Fruit fly (Drosophila melanogaster): ENCODE measurements around the gene robl37BC.
A peak's percentile ranks its signal among the peaks of the same experiment; 100 is the strongest.

Gene robl37BC

DNA sequence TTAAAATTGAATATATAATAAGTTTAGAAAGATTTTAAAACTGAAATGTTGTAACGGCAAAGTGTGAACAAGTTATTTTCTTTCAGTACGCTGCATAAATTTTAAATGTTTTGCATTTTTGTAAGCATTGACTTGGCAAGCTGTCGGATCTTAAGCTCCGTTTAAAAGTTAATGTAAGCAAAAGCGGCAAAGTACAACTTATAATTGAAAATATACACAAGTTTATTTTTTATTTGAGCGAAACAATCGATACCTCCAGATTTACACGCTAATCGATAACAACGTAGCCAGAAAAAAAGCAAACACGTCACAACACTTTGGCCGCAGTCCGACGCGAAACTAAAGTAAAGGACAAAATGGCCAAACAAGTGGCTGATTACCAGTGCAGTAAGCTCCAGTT is 30.9 kb downstream of the robl37BC start, which contains the start of gene Catsup (continued):
- TF ChIP-seq nerfin-2 (GFP tag; IDR thresholded peaks at IDR 0.05; ENCODE audit: partially characterized antibody) (peak; percentile 56; the same call in 1 of the 2 replicates), odd (GFP tag; optimal IDR thresholded peaks at IDR 0.05) (no peak), CG8290 (GFP tag; optimal IDR thresholded peaks at IDR 0.05) (no peak), CG8290 (tag; optimal IDR thresholded peaks at IDR 0.05) (no peak), CG2199 (GFP tag; IDR thresholded peaks at IDR 0.05) (no peak), ase (GFP tag; IDR thresholded peaks at IDR 0.05) (no peak), Side (GFP tag; optimal IDR thresholded peaks at IDR 0.05) (no peak), dpn (GFP tag; optimal IDR thresholded peaks at IDR 0.05) (no peak), HLH4C (GFP tag; IDR thresholded peaks at IDR 0.05; ENCODE audit: partially characterized antibody) (peak; percentile 77), Atf-2 (GFP tag; optimal IDR thresholded peaks at IDR 0.05) (no peak), CG7963 (GFP tag; IDR thresholded peaks at IDR 0.05; ENCODE audit: partially characterized antibody) (peak; percentile 62; the same call in 2 of the 3 replicates), CG7928 (GFP tag; optimal IDR thresholded peaks at IDR 0.05) (no peak), repo (GFP tag; optimal IDR thresholded peaks at IDR 0.05) (no peak), Dref (GFP tag; IDR thresholded peaks at IDR 0.05) (peak; percentile 69), Blimp-1 (GFP tag; optimal IDR thresholded peaks at IDR 0.05) (no peak), ro (GFP tag; IDR thresholded peaks at IDR 0.05) (no peak), hbn (GFP tag; IDR thresholded peaks at IDR 0.05; ENCODE audit: partially characterized antibody) (peak; percentile 67), D19A (tag; optimal IDR thresholded peaks at IDR 0.05) (no peak), tio (GFP tag; optimal IDR thresholded peaks at IDR 0.05) (no peak), CG34224 (GFP tag; IDR thresholded peaks at IDR 0.05; ENCODE audit: partially characterized antibody) (peak; percentile 58), mld (GFP tag; IDR thresholded peaks at IDR 0.05; ENCODE audit: partially characterized antibody) (no peak; the same call in 2 of the 3 replicates), ato (GFP tag; IDR thresholded peaks at IDR 0.05; ENCODE audit: partially characterized antibody) (0 out of 2 replicates have a peak, but pooled peaks have one; percentile 18), Hsf (GFP tag; optimal IDR thresholded peaks at IDR 0.05) (no peak), tap (tag; optimal IDR thresholded peaks at IDR 0.05) (no peak), Med (GFP tag) (peak; percentile 29), CG11456 (GFP tag; IDR thresholded peaks at IDR 0.05) (no peak), tna (GFP tag; IDR thresholded peaks at IDR 0.05; ENCODE audit: partially characterized antibody) (peak; percentile 64), knrl (GFP tag; IDR thresholded peaks at IDR 0.05; ENCODE audit: partially characterized antibody) (peak; percentile 75), CG14710 (tag; optimal IDR thresholded peaks at IDR 0.05) (peak; percentile 22), ttk (GFP tag; IDR thresholded peaks at IDR 0.05) (no peak), Dll (GFP tag; IDR thresholded peaks at IDR 0.05; ENCODE audit: partially characterized antibody) (peak; percentile 85), Mes4 (GFP tag; optimal IDR thresholded peaks at IDR 0.05) (no peak), gfzf (GFP tag; optimal IDR thresholded peaks at IDR 0.05) (no peak), CG14860 (GFP tag; IDR thresholded peaks at IDR 0.05; ENCODE audit: partially characterized antibody) (peak; percentile 47; the same call in 2 of the 3 replicates), dmrt99B (tag; optimal IDR thresholded peaks at IDR 0.05) (no peak), CG6791 (GFP tag; IDR thresholded peaks at IDR 0.05; ENCODE audit: partially characterized antibody) (peak; percentile 76), CG8359 (GFP tag; optimal IDR thresholded peaks at IDR 0.05; ENCODE audit: borderline replicate concordance) (no peak), YL-1 (GFP tag; optimal IDR thresholded peaks at IDR 0.05) (peak; percentile 52), CG4617 (GFP tag; optimal IDR thresholded peaks at IDR 0.05; ENCODE audit: borderline replicate concordance) (peak; percentile 17), CG2116 (GFP tag; optimal IDR thresholded peaks at IDR 0.05) (peak; percentile 74), cas (GFP tag; IDR thresholded peaks at IDR 0.05) (no peak), lmd (GFP tag; IDR thresholded peaks at IDR 0.05) (no peak), pum (GFP tag; optimal IDR thresholded peaks at IDR 0.05) (no peak), CG9437 (GFP tag; optimal IDR thresholded peaks at IDR 0.05) (peak; percentile 21), CG10267 (tag; optimal IDR thresholded peaks at IDR 0.05) (peak; percentile 33), Nf-YC (tag; optimal IDR thresholded peaks at IDR 0.05) (no peak), BEAF-32 (GFP tag; optimal IDR thresholded peaks at IDR 0.05) (peak; percentile 73), croc (GFP tag; conservative IDR thresholded peaks at IDR 0.05) (no peak), CG6254 (GFP tag; optimal IDR thresholded peaks at IDR 0.05) (no peak)

Data from whole organism, embryonic.